In the genomic region with DNA sequence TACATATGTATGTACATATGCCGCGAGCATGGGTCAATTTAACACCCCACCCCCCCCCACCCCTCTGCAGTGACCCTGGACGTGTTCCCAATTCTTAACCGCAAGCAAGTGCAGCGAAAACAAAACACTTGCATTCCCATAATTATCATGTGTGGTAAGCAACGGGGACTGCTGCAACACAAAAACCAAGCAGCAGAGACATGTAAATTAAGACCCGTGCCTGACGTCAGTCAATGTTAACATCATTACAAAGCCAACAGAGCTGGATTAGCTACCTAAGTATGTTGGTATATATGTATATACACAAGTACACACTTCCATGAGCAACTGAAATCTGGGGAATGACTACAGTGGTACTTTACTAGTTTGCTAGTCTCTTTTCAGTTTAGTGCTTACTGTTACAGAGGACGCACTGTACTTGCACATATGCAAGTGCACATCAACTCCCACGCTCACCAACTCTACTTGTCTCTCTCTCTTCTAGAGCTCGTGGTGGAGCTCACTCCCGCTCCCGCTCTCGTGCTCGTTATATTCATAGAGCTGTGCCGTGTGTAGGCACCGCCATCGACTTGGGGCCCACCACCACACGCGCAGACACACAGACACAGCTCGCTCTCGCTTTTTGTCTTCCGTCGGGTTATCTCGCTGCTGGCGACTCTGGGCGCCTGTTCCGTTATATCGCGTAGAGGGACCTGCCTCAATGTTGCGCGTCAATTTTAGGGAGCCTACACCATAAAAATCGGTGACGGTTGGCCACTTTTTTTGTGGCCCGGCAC, we compare ENCODE assay signal across 1 fruit fly cellular context.
TF ChIP-seq lines count a peak whose summit lies in the region.

No protein-coding gene starts in this region.

TF ChIP-seq in whole organism, embryonic, 481 proteins besides CTCF, POLR2A, EP300 and RAD21 (continued from another document):
- peak; percentile 49; the same call in 1 of the 2 replicates for TF ChIP-seq crol (GFP tag; IDR thresholded peaks at IDR 0.05; lab: Robert Waterston, UW)
- peak; percentile 10 for TF ChIP-seq CG17912 (GFP tag; optimal IDR thresholded peaks at IDR 0.05; lab: Kevin White, UChicago)
- peak; percentile 25 for TF ChIP-seq Mad (GFP tag; optimal IDR thresholded peaks at IDR 0.05; lab: Kevin White, UChicago)
- TF ChIP-seq yki (optimal IDR thresholded peaks at IDR 0.05; lab: Kevin White, UChicago) = peak; percentile 80
- peak; percentile 33 for TF ChIP-seq Nf-YC (tag; optimal IDR thresholded peaks at IDR 0.05; lab: Kevin White, UChicago)
- TF ChIP-seq CG10274 (GFP tag; optimal IDR thresholded peaks at IDR 0.05; lab: Kevin White, UChicago) = no peak
- peak; percentile 69; the same call in 1 of the 3 replicates for TF ChIP-seq so (GFP tag; IDR thresholded peaks at IDR 0.05; lab: Robert Waterston, UW)
- TF ChIP-seq hbn (GFP tag; IDR thresholded peaks at IDR 0.05; lab: Robert Waterston, UW; ENCODE audit: partially characterized antibody) = peak; percentile 37
- TF ChIP-seq Adf1 (GFP tag; IDR thresholded peaks at IDR 0.05; lab: Robert Waterston, UW) = peak; percentile 46; the same call in 1 of the 2 replicates
- no peak for TF ChIP-seq wek (GFP tag; optimal IDR thresholded peaks at IDR 0.05; lab: Kevin White, UChicago)
- TF ChIP-seq CG2678 (tag; optimal IDR thresholded peaks at IDR 0.05; lab: Kevin White, UChicago) = peak; percentile 25
- no peak for TF ChIP-seq Hand (GFP tag; optimal IDR thresholded peaks at IDR 0.05; lab: Kevin White, UChicago)
- TF ChIP-seq abd-A (tag; optimal IDR thresholded peaks at IDR 0.05; lab: Kevin White, UChicago) = peak; percentile 97
- TF ChIP-seq ci (GFP tag; IDR thresholded peaks at IDR 0.05; lab: Robert Waterston, UW) = peak; percentile 66; the same call in 2 of the 3 replicates
- TF ChIP-seq CG34376 (GFP tag; optimal IDR thresholded peaks at IDR 0.05; lab: Kevin White, UChicago) = peak; percentile 39
- no peak for TF ChIP-seq Atf3 (GFP tag; optimal IDR thresholded peaks at IDR 0.05; lab: Kevin White, UChicago)
- 0 out of 2 replicates have a peak, but pooled peaks have one; percentile 36 for TF ChIP-seq Rfx (GFP tag; IDR thresholded peaks at IDR 0.05; lab: Robert Waterston, UW)
- TF ChIP-seq CG17328 (GFP tag; IDR thresholded peaks at IDR 0.05; lab: Robert Waterston, UW) = peak; percentile 33; the same call in 1 of the 2 replicates
- peak; percentile 27; the same call in 1 of the 2 replicates for TF ChIP-seq CG31441 (GFP tag; IDR thresholded peaks at IDR 0.05; lab: Robert Waterston, UW)
- TF ChIP-seq CG11695 (GFP tag; IDR thresholded peaks at IDR 0.05; lab: Robert Waterston, UW) = peak; percentile 67; the same call in 2 of the 3 replicates
- 0 out of 2 replicates have a peak, but pooled peaks have one; percentile 35 for TF ChIP-seq E2f1 (GFP tag; IDR thresholded peaks at IDR 0.05; lab: Robert Waterston, UW)
- no peak for TF ChIP-seq Hr39 (optimal IDR thresholded peaks at IDR 0.05; lab: Kevin White, UChicago)
- TF ChIP-seq CG6791 (GFP tag; IDR thresholded peaks at IDR 0.05; lab: Robert Waterston, UW; ENCODE audit: partially characterized antibody) = no peak
- TF ChIP-seq MTF-1 (GFP tag; optimal IDR thresholded peaks at IDR 0.05; lab: Kevin White, UChicago; ENCODE audit: borderline replicate concordance) = peak; percentile 9
- TF ChIP-seq klu (GFP tag; IDR thresholded peaks at IDR 0.05; lab: Robert Waterston, UW) = peak; percentile 47
- peak in 1 of 3 experiments; percentile 32 for TF ChIP-seq Stat92E (GFP tag; optimal IDR thresholded peaks at IDR 0.05; lab: Kevin White, UChicago)
- TF ChIP-seq Eip74EF (GFP tag; optimal IDR thresholded peaks at IDR 0.05; lab: Kevin White, UChicago) = peak in 1 of 2 experiments; percentile 21
- TF ChIP-seq en (GFP tag; optimal IDR thresholded peaks at IDR 0.05; lab: Kevin White, UChicago) = no peak
- TF ChIP-seq HLHmδ (GFP tag; optimal IDR thresholded peaks at IDR 0.05; lab: Kevin White, UChicago) = peak; percentile 23
- peak; percentile 91 for TF ChIP-seq CG6175 (GFP tag; IDR thresholded peaks at IDR 0.05; lab: Robert Waterston, UW)
- TF ChIP-seq CG12071 (GFP tag; optimal IDR thresholded peaks at IDR 0.05; lab: Kevin White, UChicago) = no peak
- TF ChIP-seq cato (GFP tag; optimal IDR thresholded peaks at IDR 0.05; lab: Kevin White, UChicago; ENCODE audit: borderline replicate concordance) = no peak
- TF ChIP-seq E2f2 (GFP tag; IDR thresholded peaks at IDR 0.05; lab: Robert Waterston, UW) = peak; percentile 22; the same call in 1 of the 2 replicates
- peak; percentile 47; the same call in 1 of the 3 replicates for TF ChIP-seq otp (GFP tag; IDR thresholded peaks at IDR 0.05; lab: Robert Waterston, UW)
- peak; percentile 11 for TF ChIP-seq CG14710 (tag; optimal IDR thresholded peaks at IDR 0.05; lab: Kevin White, UChicago)
- no peak for TF ChIP-seq CG43689 (GFP tag; IDR thresholded peaks at IDR 0.05; lab: Robert Waterston, UW)
- peak; percentile 94 for TF ChIP-seq CG12769 (tag; optimal IDR thresholded peaks at IDR 0.05; lab: Kevin White, UChicago)
- peak; percentile 85; the same call in 2 of the 3 replicates for TF ChIP-seq sr (GFP tag; IDR thresholded peaks at IDR 0.05; lab: Robert Waterston, UW)
- no peak for TF ChIP-seq Nf-YA (GFP tag; IDR thresholded peaks at IDR 0.05; lab: Robert Waterston, UW)
- TF ChIP-seq CG30403 (GFP tag; optimal IDR thresholded peaks at IDR 0.05; lab: Kevin White, UChicago) = no peak
- 0 out of 3 replicates have a peak, but pooled peaks have one; percentile 36 for TF ChIP-seq vnd (GFP tag; IDR thresholded peaks at IDR 0.05; lab: Robert Waterston, UW; ENCODE audit: partially characterized antibody)
- peak; percentile 63 for TF ChIP-seq Blimp-1 (GFP tag; optimal IDR thresholded peaks at IDR 0.05; lab: Kevin White, UChicago)
- no peak for TF ChIP-seq Gug (GFP tag; IDR thresholded peaks at IDR 0.05; lab: Robert Waterston, UW)
- TF ChIP-seq pros (GFP tag; optimal IDR thresholded peaks at IDR 0.05; lab: Kevin White, UChicago) = peak; percentile 94
- peak; percentile 87 for TF ChIP-seq Med (GFP tag; lab: Kevin White, UChicago)
- TF ChIP-seq CG14014 (GFP tag; IDR thresholded peaks at IDR 0.05; lab: Robert Waterston, UW) = no peak
- TF ChIP-seq CG10979 (tag; optimal IDR thresholded peaks at IDR 0.05; lab: Kevin White, UChicago) = peak; percentile 32
- peak; percentile 55 for TF ChIP-seq kah (GFP tag; optimal IDR thresholded peaks at IDR 0.05; lab: Kevin White, UChicago)
- no peak for TF ChIP-seq Nf-YB (GFP tag; optimal IDR thresholded peaks at IDR 0.05; lab: Kevin White, UChicago)
- TF ChIP-seq CG8290 (GFP tag; optimal IDR thresholded peaks at IDR 0.05; lab: Kevin White, UChicago) = no peak
- peak in 1 of 2 experiments; percentile 19 for TF ChIP-seq CG8290 (tag; optimal IDR thresholded peaks at IDR 0.05; lab: Kevin White, UChicago)
- peak; percentile 36 for TF ChIP-seq CG10431 (GFP tag; optimal IDR thresholded peaks at IDR 0.05; lab: Kevin White, UChicago)
- TF ChIP-seq Lhr (GFP tag; optimal IDR thresholded peaks at IDR 0.05; lab: Kevin White, UChicago) = peak; percentile 23
- peak; percentile 67 for TF ChIP-seq bbx (GFP tag; IDR thresholded peaks at IDR 0.05; lab: Robert Waterston, UW; ENCODE audit: partially characterized antibody)
- TF ChIP-seq CG11093 (GFP tag; IDR thresholded peaks at IDR 0.05; lab: Robert Waterston, UW) = no peak
- peak; percentile 5 for TF ChIP-seq cwo (GFP tag; optimal IDR thresholded peaks at IDR 0.05; lab: Kevin White, UChicago)
- TF ChIP-seq Fer1 (GFP tag; optimal IDR thresholded peaks at IDR 0.05; lab: Kevin White, UChicago) = peak; percentile 56
- no peak for TF ChIP-seq Myb (GFP tag; optimal IDR thresholded peaks at IDR 0.05; lab: Kevin White, UChicago)
- TF ChIP-seq jigr1 (GFP tag; IDR thresholded peaks at IDR 0.05; lab: Robert Waterston, UW) = no peak
- peak; percentile 90 for TF ChIP-seq kni (GFP tag; optimal IDR thresholded peaks at IDR 0.05; lab: Kevin White, UChicago)
- peak; percentile 9 for TF ChIP-seq sd (tag; optimal IDR thresholded peaks at IDR 0.05; lab: Kevin White, UChicago)
- TF ChIP-seq prd (optimal IDR thresholded peaks at IDR 0.05; lab: Kevin White, UChicago) = no peak
- peak; percentile 21; the same call in 1 of the 3 replicates for TF ChIP-seq prd (GFP tag; IDR thresholded peaks at IDR 0.05; lab: Robert Waterston, UW)
- TF ChIP-seq B-H2 (GFP tag; optimal IDR thresholded peaks at IDR 0.05; lab: Kevin White, UChicago) = peak; percentile 57
- peak; percentile 84 for TF ChIP-seq cg (GFP tag; optimal IDR thresholded peaks at IDR 0.05; lab: Kevin White, UChicago)
- peak; percentile 79 for TF ChIP-seq Deaf1 (tag; optimal IDR thresholded peaks at IDR 0.05; lab: Kevin White, UChicago)
- TF ChIP-seq CG17359 (tag; optimal IDR thresholded peaks at IDR 0.05; lab: Kevin White, UChicago) = peak; percentile 44
- peak; percentile 67 for TF ChIP-seq grau (tag; optimal IDR thresholded peaks at IDR 0.05; lab: Kevin White, UChicago)
- TF ChIP-seq sens (GFP tag; lab: Kevin White, UChicago) = peak; percentile 87
- peak; percentile 70; the same call in 3 of the 4 replicates for TF ChIP-seq Dll (GFP tag; IDR thresholded peaks at IDR 0.05; lab: Robert Waterston, UW; ENCODE audit: partially characterized antibody)
- TF ChIP-seq CG4424 (GFP tag; optimal IDR thresholded peaks at IDR 0.05; lab: Kevin White, UChicago) = peak; percentile 24
- 0 out of 3 replicates have a peak, but pooled peaks have one; percentile 27 for TF ChIP-seq dysf (GFP tag; IDR thresholded peaks at IDR 0.05; lab: Robert Waterston, UW)
- peak; percentile 82; the same call in 3 of the 4 replicates for TF ChIP-seq chinmo (GFP tag; IDR thresholded peaks at IDR 0.05; lab: Robert Waterston, UW; ENCODE audit: partially characterized antibody)
- peak; percentile 52; the same call in 2 of the 3 replicates for TF ChIP-seq z (GFP tag; IDR thresholded peaks at IDR 0.05; lab: Robert Waterston, UW)
- peak; percentile 84 to 90 for TF ChIP-seq Trl (optimal IDR thresholded peaks at IDR 0.05; lab: Kevin White, UChicago)
- no peak for TF ChIP-seq Trl (GFP tag; optimal IDR thresholded peaks at IDR 0.05; lab: Kevin White, UChicago)
- TF ChIP-seq Fer3 (tag; optimal IDR thresholded peaks at IDR 0.05; lab: Kevin White, UChicago) = peak; percentile 8
- TF ChIP-seq nau (GFP tag; optimal IDR thresholded peaks at IDR 0.05; lab: Kevin White, UChicago) = peak; percentile 21
- TF ChIP-seq CG17802 (tag; optimal IDR thresholded peaks at IDR 0.05; lab: Kevin White, UChicago) = peak; percentile 94
TF ChIP-seq in whole organism, embryonic: peak in this region for 97.
